Worm (Caenorhabditis elegans) whole organism, L4/young adult: ENCODE measurements around the gene tax-6.

Source experiments
- W03F9.2 ChIP-seq: fragments of 150-350 bp; optimal IDR thresholded peaks from 2 replicates; lab custom pipeline; 2014; ENCODE audit warnings: missing biosample characterization, missing genetic modification characterization
- dao-5 ChIP-seq: sonication (generic microtip); optimal IDR thresholded peaks from 2 replicates; lab custom pipeline; 2016; ENCODE audit warnings: missing genotype, missing genetic modification characterization, moderate library complexity, missing compliant biosample characterization
- him-1 ChIP-seq: sonication (generic microtip); optimal IDR thresholded peaks from 2 replicates; lab custom pipeline; 2016; ENCODE audit warnings: missing genotype, missing genetic modification reagents, missing genetic modification characterization, missing compliant biosample characterization

ce11 chrIV:10543361-10543760 is 42.0 kb upstream of the tax-6 start:
- TF ChIP-seq dao-5 (tag; lab: Kevin White, UChicago) (no peak), him-1 (no peak), W03F9.2 (tag; lab: Kevin White, UChicago) (no peak)
